Worm (Caenorhabditis elegans): ENCODE measurements around the gene srh-76.

DNA sequence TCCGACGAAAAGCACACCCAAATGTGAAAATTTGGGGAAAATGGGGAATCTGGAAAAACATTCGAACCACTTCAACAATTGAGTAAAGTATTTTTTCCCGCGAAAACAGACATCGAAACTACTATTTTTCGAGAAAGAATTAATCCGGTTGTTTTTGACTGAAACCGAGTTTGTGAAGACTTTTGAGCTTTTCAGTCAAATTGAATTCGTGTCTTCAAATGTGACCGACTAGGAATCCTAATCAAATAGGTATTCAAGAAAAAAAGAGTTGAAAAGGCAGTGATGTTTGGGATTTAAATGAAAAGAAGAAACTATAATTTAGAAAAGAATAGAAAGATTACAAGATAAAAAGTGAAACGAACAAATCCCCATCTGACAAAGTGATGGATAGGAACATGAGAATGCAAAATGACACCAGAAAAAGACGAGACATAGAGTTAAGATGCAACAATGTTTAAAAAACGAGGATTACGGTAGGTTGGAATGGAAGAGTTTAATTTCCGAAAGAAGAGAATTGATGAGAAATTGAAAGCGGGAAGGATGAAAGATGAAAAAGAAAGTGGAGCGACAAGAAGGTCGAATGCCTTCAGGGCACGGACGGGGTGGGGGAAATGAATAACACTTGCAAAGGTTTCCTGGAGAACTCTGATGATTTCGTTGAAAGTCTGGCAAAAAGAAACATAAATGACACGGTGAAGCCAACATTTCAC, 29.0 kb downstream of the srh-76 start, which contains the start of gene F26F12.8:
- TF ChIP-seq R02D3.7 (tag; optimal IDR thresholded peaks at IDR 0.05) (no peak), snpc-4 (tag; optimal IDR thresholded peaks at IDR 0.05) (no peak), lin-13 (GFP tag; optimal IDR thresholded peaks at IDR 0.05) (no peak), F26F4.8 (GFP tag; conservative IDR thresholded peaks at IDR 0.05) (no peak), nhr-25 (tag; optimal IDR thresholded peaks at IDR 0.05; ENCODE audit: borderline replicate concordance, insufficient read depth) (no peak), attf-4 (tag; optimal IDR thresholded peaks at IDR 0.05) (no peak), zip-2 (tag; optimal IDR thresholded peaks at IDR 0.05) (no peak), unc-130 (GFP tag; optimal IDR thresholded peaks at IDR 0.05) (no peak)
